Worm (Caenorhabditis elegans) whole organism, young adult: ENCODE measurements around the gene M02B7.7.

ENCODE experiments used
- B0336.3 ChIP-seq: fragments of 200-800 bp; sonication (Bioruptor generic); IDR thresholded peaks from 2 replicates; pipeline ENCODE4 v1.3.6; 2022; ENCODE audit warnings: missing genetic modification characterization, missing compliant biosample characterization
- mcd-1 ChIP-seq: fragments of 200-800 bp; sonication (Bioruptor generic); IDR thresholded peaks from 2 replicates; pipeline ENCODE4 v1.3.6; 2022; ENCODE audit warnings: missing genetic modification reagents, missing genetic modification characterization, missing compliant biosample characterization
- nhr-27 ChIP-seq: fragments of 200-800 bp; sonication (Bioruptor generic); optimal IDR thresholded peaks from 2 replicates; lab custom pipeline; 2018; ENCODE audit warnings: mild to moderate bottlenecking, missing genetic modification characterization, moderate library complexity, missing compliant biosample characterization
- pbrm-1 ChIP-seq: fragments of 200-800 bp; sonication (Bioruptor generic); IDR thresholded peaks from 2 replicates; pipeline ENCODE4 v1.3.6; 2022; ENCODE audit warnings: missing genetic modification reagents, missing genetic modification characterization, missing compliant biosample characterization
- unc-62 ChIP-seq: fragments of 150-350 bp; optimal IDR thresholded peaks from 2 replicates; lab custom pipeline; 2014; ENCODE audit warnings: missing biosample characterization, missing genetic modification reagents, missing genetic modification characterization

ce11 chrIV:3766589-3766988 lies 40.4 kb downstream of the M02B7.7 start, which contains the start of gene vab-2:
- TF ChIP-seq pbrm-1 (GFP tag; lab: Robert Waterston, UW): no peak
- no peak for TF ChIP-seq B0336.3 (GFP tag; lab: Robert Waterston, UW)
- TF ChIP-seq unc-62: no peak
- no peak for TF ChIP-seq nhr-27 (tag; lab: Kevin White, UChicago)
- TF ChIP-seq mcd-1 (GFP tag; lab: Robert Waterston, UW): no peak
